Worm (Caenorhabditis elegans): ENCODE results near the gene flap-1.

DNA sequence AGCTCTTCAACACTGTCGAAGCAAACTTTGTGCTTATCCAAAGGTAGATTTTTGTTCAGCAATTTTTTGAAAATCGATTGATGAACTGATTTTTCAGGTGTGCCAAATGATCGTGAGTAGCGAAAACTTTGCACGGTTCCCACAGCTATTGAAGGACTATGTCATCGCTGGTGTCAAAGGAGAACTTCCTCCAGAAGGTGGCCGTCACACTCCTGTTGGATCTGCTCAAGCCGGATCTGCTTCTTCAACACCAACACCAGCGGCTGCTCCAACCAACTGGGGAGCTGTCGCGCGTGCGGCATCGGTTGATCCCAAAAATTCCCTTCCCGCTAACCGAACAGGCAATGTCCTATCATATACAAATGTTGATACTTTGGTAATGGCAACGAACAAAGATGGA lies 24.7 kb upstream of the flap-1 start:
- TF ChIP-seq ceh-30 (tag; optimal IDR thresholded peaks at IDR 0.05) (no peak), dmd-4 (tag; optimal IDR thresholded peaks at IDR 0.05; ENCODE audit: borderline replicate concordance) (no peak), ceh-9 (tag; optimal IDR thresholded peaks at IDR 0.05) (no peak), ahr-1 (tag; optimal IDR thresholded peaks at IDR 0.05) (no peak), hlh-13 (GFP tag; optimal IDR thresholded peaks at IDR 0.05) (no peak), pha-4 (tag; optimal IDR thresholded peaks at IDR 0.05) (no peak), ceh-45 (GFP tag; IDR thresholded peaks at IDR 0.05) (no peak), nhr-11 (tag; optimal IDR thresholded peaks at IDR 0.05) (no peak), pqm-1 (tag; optimal IDR thresholded peaks at IDR 0.05) (no peak), elt-2 (tag; optimal IDR thresholded peaks at IDR 0.05) (no peak), K02D7.2 (tag; optimal IDR thresholded peaks at IDR 0.05) (no peak)

Data from whole organism, late embryonic.